Worm (Caenorhabditis elegans) whole organism, young adult: ENCODE results near the gene R08D7.7.

Experiments
- D2030.7 ChIP-seq: fragments of 200-800 bp; sonication (Bioruptor generic); IDR thresholded peaks from 2 replicates; pipeline ENCODE4 v1.3.6; 2022; ENCODE audit warnings: missing genetic modification reagents, missing genetic modification characterization, missing compliant biosample characterization
- F23B12.7 ChIP-seq: sonication (generic microtip); optimal IDR thresholded peaks from 2 replicates; lab custom pipeline; 2017; ENCODE audit warnings: missing genetic modification characterization, mild to moderate bottlenecking, missing compliant biosample characterization, antibody characterized with exemption, moderate library complexity; ENCODE audit not compliant: insufficient read depth
- F33H1.4 ChIP-seq: fragments of 200-800 bp; sonication (Bioruptor generic); IDR thresholded peaks from 2 replicates; pipeline ENCODE4 v1.3.6; 2022; ENCODE audit warnings: missing genetic modification reagents, missing genetic modification characterization, missing compliant biosample characterization
- F37B4.10 ChIP-seq: fragments of 200-800 bp; sonication (Bioruptor generic); IDR thresholded peaks from 2 replicates; pipeline ENCODE4 v1.3.6; 2022; ENCODE audit warnings: missing genetic modification characterization, missing compliant biosample characterization
- F55B11.4 ChIP-seq: sonication (generic microtip); optimal IDR thresholded peaks from 2 replicates; lab custom pipeline; 2016; ENCODE audit warnings: missing compliant biosample characterization, missing genetic modification characterization, borderline replicate concordance; ENCODE audit not compliant: insufficient read depth
- F57A8.1 ChIP-seq: fragments of 200-800 bp; sonication (Bioruptor generic); optimal IDR thresholded peaks from 2 replicates; lab custom pipeline; 2018; ENCODE audit warnings: mild to moderate bottlenecking, missing genetic modification characterization, moderate library complexity, missing compliant biosample characterization
- F57C9.4 ChIP-seq: sonication (generic microtip); optimal IDR thresholded peaks from 2 replicates; lab custom pipeline; 2017; ENCODE audit warnings: mild to moderate bottlenecking, missing genetic modification characterization, missing compliant biosample characterization
- ZK185.1 ChIP-seq: sonication (generic microtip); optimal IDR thresholded peaks from 2 replicates; lab custom pipeline; 2016; ENCODE audit warnings: mild to moderate bottlenecking, missing genetic modification characterization, missing compliant biosample characterization; ENCODE audit not compliant: poor library complexity, severe bottlenecking
- ama-1 ChIP-seq, 3 experiments: fragments of 150-350 bp in 1 of 3; sonication (generic microtip) in 2 of 3; optimal IDR thresholded peaks; 2 replicates each; lab custom pipeline; 2014 to 2018; ENCODE audit warnings: missing biosample characterization in 2 of 3, missing genetic modification characterization in 2 of 3, missing genetic modification reagents in 2 of 3
- aptf-2 ChIP-seq: fragments of 200-800 bp; sonication (Bioruptor generic); conservative IDR thresholded peaks from 2 replicates; pipeline ENCODE4 v1.3.6; 2022; ENCODE audit warnings: missing genetic modification reagents, missing genetic modification characterization, missing compliant biosample characterization
- atf-7 ChIP-seq: sonication (generic microtip); optimal IDR thresholded peaks from 2 replicates; lab custom pipeline; 2017; ENCODE audit warnings: mild to moderate bottlenecking, missing genetic modification characterization, missing compliant biosample characterization
- athp-1 ChIP-seq: sonication (generic microtip); optimal IDR thresholded peaks from 2 replicates; lab custom pipeline; 2017; ENCODE audit warnings: mild to moderate bottlenecking, missing genetic modification characterization, missing compliant biosample characterization
- attf-5 ChIP-seq: fragments of 200-800 bp; sonication (Bioruptor generic); optimal IDR thresholded peaks from 2 replicates; lab custom pipeline; 2018; ENCODE audit warnings: mild to moderate bottlenecking, missing genetic modification characterization, missing compliant biosample characterization
- bed-1 ChIP-seq: fragments of 200-800 bp; sonication (Bioruptor generic); IDR thresholded peaks from 2 replicates; pipeline ENCODE4 v1.3.6; 2022; ENCODE audit warnings: missing genetic modification reagents, missing genetic modification characterization, missing compliant biosample characterization
- cebp-1 ChIP-seq, 2 experiments: fragments of 200-800 bp in 1 of 2; sonication (Bioruptor generic) in 1 of 2; sonication (generic microtip) in 1 of 2; IDR thresholded peaks in 1 of 2; optimal IDR thresholded peaks in 1 of 2; 2 replicates each; pipeline versions ENCODE4 v1.3.6 to Lab custom; 2017 to 2022; ENCODE audit warnings: missing compliant biosample characterization in 2 of 2, missing genetic modification characterization in 2 of 2, mild to moderate bottlenecking in 1 of 2, missing genetic modification reagents in 1 of 2, moderate library complexity in 1 of 2
- ceh-100 ChIP-seq: fragments of 200-800 bp; sonication (Bioruptor generic); IDR thresholded peaks from 2 replicates; pipeline ENCODE4 v1.3.6; 2022; ENCODE audit warnings: missing genetic modification reagents, missing genetic modification characterization, missing compliant biosample characterization
- ceh-79 ChIP-seq: sonication (generic microtip); optimal IDR thresholded peaks from 2 replicates; lab custom pipeline; 2017; ENCODE audit warnings: mild to moderate bottlenecking, missing genetic modification characterization, missing compliant biosample characterization
- ceh-91 ChIP-seq: fragments of 200-800 bp; sonication (Bioruptor generic); IDR thresholded peaks from 2 replicates; pipeline ENCODE4 v1.3.6; 2022; ENCODE audit warnings: missing genetic modification reagents, missing genetic modification characterization, missing compliant biosample characterization
- dpff-1 ChIP-seq: sonication (generic microtip); optimal IDR thresholded peaks from 2 replicates; lab custom pipeline; 2017; ENCODE audit warnings: mild to moderate bottlenecking, missing genetic modification characterization, missing compliant biosample characterization
- dpl-1 ChIP-seq: fragments of 150-350 bp; optimal IDR thresholded peaks from 2 replicates; lab custom pipeline; 2014; ENCODE audit warnings: missing biosample characterization, missing genetic modification reagents, missing genetic modification characterization
- efl-1 ChIP-seq: fragments of 150-350 bp; optimal IDR thresholded peaks from 2 replicates; lab custom pipeline; 2014; ENCODE audit warnings: missing biosample characterization, missing genetic modification reagents, missing genetic modification characterization
- egl-44 ChIP-seq: fragments of 200-800 bp; sonication (Bioruptor generic); IDR thresholded peaks from 2 replicates; pipeline ENCODE4 v1.3.6; 2022; ENCODE audit warnings: missing genetic modification reagents, missing genetic modification characterization, missing compliant biosample characterization
- ekl-4 ChIP-seq: fragments of 200-800 bp; sonication (Bioruptor generic); IDR thresholded peaks from 2 replicates; pipeline ENCODE4 v1.3.6; 2022; ENCODE audit warnings: missing genetic modification reagents, missing genetic modification characterization, missing compliant biosample characterization
- gei-17 ChIP-seq: fragments of 200-800 bp; sonication (Bioruptor generic); optimal IDR thresholded peaks from 2 replicates; lab custom pipeline; 2018; ENCODE audit warnings: mild to moderate bottlenecking, missing genetic modification characterization, missing compliant biosample characterization
- hmg-20 ChIP-seq: fragments of 200-800 bp; sonication (Bioruptor generic); IDR thresholded peaks from 2 replicates; pipeline ENCODE4 v1.3.6; 2022; ENCODE audit warnings: missing genetic modification reagents, missing genetic modification characterization, missing compliant biosample characterization
- hrde-1 ChIP-seq: sonication (generic microtip); optimal IDR thresholded peaks from 2 replicates; lab custom pipeline; 2016; ENCODE audit warnings: missing genetic modification characterization, mild to moderate bottlenecking, missing compliant biosample characterization, moderate library complexity, missing genotype, missing genetic modification reagents, borderline replicate concordance
- let-526 ChIP-seq: fragments of 200-800 bp; sonication (Bioruptor generic); IDR thresholded peaks from 2 replicates; pipeline ENCODE4 v1.3.6; 2022; ENCODE audit warnings: missing genetic modification reagents, missing genetic modification characterization, missing compliant biosample characterization
- let-607 ChIP-seq, 2 experiments: fragments of 200-800 bp in 1 of 2; sonication (Bioruptor generic) in 1 of 2; sonication (generic microtip) in 1 of 2; optimal IDR thresholded peaks; 2 replicates each; lab custom pipeline; 2016 to 2018; ENCODE audit warnings: mild to moderate bottlenecking in 2 of 2, missing compliant biosample characterization in 2 of 2, missing genetic modification characterization in 2 of 2, moderate library complexity in 2 of 2, missing genotype in 1 of 2
- lin-40 ChIP-seq: sonication (generic microtip); optimal IDR thresholded peaks from 2 replicates; lab custom pipeline; 2016; ENCODE audit warnings: missing genetic modification characterization, mild to moderate bottlenecking, missing compliant biosample characterization, missing genotype, missing genetic modification reagents
- lin-54 ChIP-seq: fragments of 200-800 bp; sonication (Bioruptor generic); optimal IDR thresholded peaks from 2 replicates; lab custom pipeline; 2018; ENCODE audit warnings: mild to moderate bottlenecking, missing genetic modification characterization, missing compliant biosample characterization
- lsy-27 ChIP-seq: sonication (generic microtip); optimal IDR thresholded peaks from 2 replicates; lab custom pipeline; 2017; ENCODE audit warnings: missing genetic modification characterization, mild to moderate bottlenecking, missing compliant biosample characterization, antibody characterized with exemption, missing genotype, borderline replicate concordance; ENCODE audit not compliant: insufficient read depth
- madf-3 ChIP-seq: fragments of 200-800 bp; sonication (Bioruptor generic); IDR thresholded peaks from 2 replicates; pipeline ENCODE4 v1.3.6; 2022; ENCODE audit warnings: missing genetic modification reagents, missing genetic modification characterization, missing compliant biosample characterization
- mcd-1 ChIP-seq: fragments of 200-800 bp; sonication (Bioruptor generic); IDR thresholded peaks from 2 replicates; pipeline ENCODE4 v1.3.6; 2022; ENCODE audit warnings: missing genetic modification reagents, missing genetic modification characterization, missing compliant biosample characterization
- nhr-80 ChIP-seq: sonication (generic microtip); optimal IDR thresholded peaks from 2 replicates; lab custom pipeline; 2016; ENCODE audit warnings: missing genetic modification characterization, missing compliant biosample characterization
- snpc-4 ChIP-seq, 5 experiments: fragments of 150-350 bp in 1 of 5; sonication (generic microtip) in 4 of 5; optimal IDR thresholded peaks; 2 replicates each; lab custom pipeline; 2014 to 2018; ENCODE audit warnings: missing genetic modification characterization in 5 of 5, missing biosample characterization in 3 of 5, antibody characterized with exemption in 2 of 5, mild to moderate bottlenecking in 2 of 5, missing compliant biosample characterization in 2 of 5, missing genotype in 2 of 5, moderate library complexity in 2 of 5, missing genetic modification reagents in 1 of 5
- somi-1 ChIP-seq: fragments of 200-800 bp; sonication (Bioruptor generic); optimal IDR thresholded peaks from 2 replicates; lab custom pipeline; 2018; ENCODE audit warnings: mild to moderate bottlenecking, missing genetic modification characterization, missing compliant biosample characterization
- zfh-2 ChIP-seq: fragments of 200-800 bp; sonication (Bioruptor generic); conservative IDR thresholded peaks from 2 replicates; pipeline ENCODE4 v1.3.6; 2022; ENCODE audit warnings: missing genetic modification reagents, missing genetic modification characterization, missing compliant biosample characterization
- ztf-6 ChIP-seq: fragments of 200-800 bp; sonication (Bioruptor generic); IDR thresholded peaks from 2 replicates; pipeline ENCODE4 v1.3.6; 2022; ENCODE audit warnings: missing genetic modification reagents, missing genetic modification characterization, missing compliant biosample characterization

R08D7.7 gene

DNA sequence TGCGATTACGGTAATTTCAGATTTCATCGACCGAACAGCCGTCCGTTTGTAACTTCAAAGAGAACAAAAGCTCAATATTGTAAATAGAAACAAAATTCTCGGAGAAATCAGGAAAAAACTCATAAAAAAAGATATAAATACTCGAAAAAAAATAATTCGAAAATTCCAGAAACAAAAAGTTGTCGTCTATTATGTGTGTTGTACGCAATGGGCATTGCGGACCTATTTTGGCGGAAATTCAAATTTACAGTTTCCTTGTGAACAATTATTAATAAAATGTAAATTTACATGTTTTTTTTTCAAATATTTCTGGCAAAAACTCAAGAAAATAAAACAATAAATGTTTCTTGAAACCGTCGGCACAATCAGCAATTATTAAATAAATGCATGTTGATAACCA lies 4.4 kb upstream of the R08D7.7 start (continued):
- TF ChIP-seq F55B11.4 (tag; lab: Kevin White, UChicago) (no peak), dpl-1 (GFP tag; lab: Kevin White, UChicago) (peak; percentile 52), athp-1 (tag; lab: Kevin White, UChicago) (no peak), F23B12.7 (peak; percentile 0), atf-7 (no peak), dpff-1 (no peak), lsy-27 (tag; lab: Kevin White, UChicago) (no peak), hmg-20 (GFP tag; lab: Robert Waterston, UW) (no peak), gei-17 (no peak), ztf-6 (GFP tag; lab: Robert Waterston, UW) (no peak), bed-1 (no peak), aptf-2 (no peak), madf-3 (no peak), D2030.7 (peak; percentile 36; the same call in 1 of the 2 replicates), F57C9.4 (no peak), ama-1 (optimal IDR thresholded peaks at IDR 0.05; lab: Kevin White, UChicago) (no peak), ama-1 (GFP tag; optimal IDR thresholded peaks at IDR 0.05; lab: Kevin White, UChicago) (no peak), lin-40 (no peak), ceh-79 (tag; lab: Kevin White, UChicago) (no peak), F33H1.4 (GFP tag; lab: Robert Waterston, UW) (peak; percentile 21; the same call in 1 of the 2 replicates), cebp-1 (GFP tag; IDR thresholded peaks at IDR 0.05; lab: Robert Waterston, UW) (no peak), cebp-1 (tag; optimal IDR thresholded peaks at IDR 0.05; lab: Kevin White, UChicago) (no peak), ceh-100 (GFP tag; lab: Robert Waterston, UW) (no peak), efl-1 (GFP tag; lab: Kevin White, UChicago) (peak; percentile 58), ceh-91 (no peak), zfh-2 (GFP tag; lab: Robert Waterston, UW) (no peak), ekl-4 (no peak), let-526 (GFP tag; lab: Robert Waterston, UW) (no peak), F37B4.10 (no peak), F57A8.1 (GFP tag; lab: Kevin White, UChicago) (no peak)

DNA sequence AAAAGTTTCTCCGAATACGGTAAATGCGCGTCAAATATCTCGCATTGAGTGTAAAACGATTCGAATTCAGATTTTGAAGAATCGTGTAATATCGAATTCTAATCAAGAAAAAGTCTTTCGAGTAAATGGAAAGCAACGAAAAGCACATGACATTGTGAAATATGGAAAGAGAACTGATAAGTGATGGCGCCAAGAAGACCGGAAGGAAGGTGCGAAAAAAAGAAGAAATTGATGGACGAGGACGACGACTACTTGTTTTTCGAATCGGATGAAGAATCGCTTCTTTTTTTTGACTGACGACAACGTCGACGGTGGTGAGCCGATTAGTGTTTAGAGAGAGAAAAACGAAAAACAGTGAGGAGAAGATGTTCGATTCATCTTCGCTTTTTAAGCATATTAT lies 3.9 kb upstream of the R08D7.7 start:
- TF ChIP-seq nhr-80 (tag; lab: Kevin White, UChicago) (peak; percentile 68), let-607 (tag; optimal IDR thresholded peaks at IDR 0.05; lab: Kevin White, UChicago) (no peak), hrde-1 (tag; lab: Kevin White, UChicago) (no peak), hmg-20 (GFP tag; lab: Robert Waterston, UW) (no peak), attf-5 (GFP tag; lab: Kevin White, UChicago) (no peak), lin-54 (GFP tag; lab: Kevin White, UChicago) (no peak), dpl-1 (GFP tag; lab: Kevin White, UChicago) (no peak), cebp-1 (GFP tag; IDR thresholded peaks at IDR 0.05; lab: Robert Waterston, UW) (no peak), cebp-1 (tag; optimal IDR thresholded peaks at IDR 0.05; lab: Kevin White, UChicago) (peak; percentile 62), mcd-1 (GFP tag; lab: Robert Waterston, UW) (no peak), efl-1 (GFP tag; lab: Kevin White, UChicago) (no peak)

DNA sequence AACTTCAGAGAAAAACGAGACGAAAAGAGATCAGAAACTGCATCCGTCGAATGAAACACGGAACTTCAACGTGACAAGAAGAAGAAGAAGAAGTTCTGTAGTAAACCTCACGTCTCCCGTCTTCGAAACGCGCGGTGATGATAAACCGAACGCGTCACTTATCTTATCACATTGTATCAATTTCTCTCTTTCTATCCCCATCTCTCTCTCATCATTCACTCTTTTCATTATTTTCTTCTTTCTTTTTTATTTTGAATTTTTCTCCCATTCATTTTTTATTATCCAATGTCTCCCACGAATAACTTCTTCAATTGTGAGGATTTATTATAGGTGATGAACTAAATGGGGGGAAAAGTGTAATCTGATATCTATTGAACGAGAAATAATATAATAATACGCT lies 3.0 kb upstream of the R08D7.7 start:
- peak; percentile 61 for TF ChIP-seq lin-40
- TF ChIP-seq somi-1 (GFP tag; lab: Kevin White, UChicago), result peak; percentile 73
- no peak for TF ChIP-seq snpc-4 (GFP tag; optimal IDR thresholded peaks at IDR 0.05; lab: Kevin White, UChicago)
- TF ChIP-seq snpc-4 (tag; optimal IDR thresholded peaks at IDR 0.05; lab: Kevin White, UChicago), result no peak
- TF ChIP-seq egl-44 (GFP tag; lab: Robert Waterston, UW), result no peak
- no peak for TF ChIP-seq cebp-1 (GFP tag; IDR thresholded peaks at IDR 0.05; lab: Robert Waterston, UW)
- peak; percentile 10 for TF ChIP-seq cebp-1 (tag; optimal IDR thresholded peaks at IDR 0.05; lab: Kevin White, UChicago)
- TF ChIP-seq ZK185.1 (tag; lab: Kevin White, UChicago), result no peak
